Fruit fly (Drosophila melanogaster): ENCODE results near the gene CG33710.
A peak's percentile ranks its signal among the peaks of the same experiment; 100 is the strongest.

CG33710 gene

dm6 chr3L:19931391-19931790 is 21.2 kb downstream of the CG33710 start, which contains the start of gene CG46462:
Gene CG46462 (plus strand): TSS chr3L:19931691.
- no peak for TF ChIP-seq usp (GFP tag; optimal IDR thresholded peaks at IDR 0.05)
- TF ChIP-seq CG8478 (optimal IDR thresholded peaks at IDR 0.05): no peak
- TF ChIP-seq Dll (optimal IDR thresholded peaks at IDR 0.05): no peak
- TF ChIP-seq pan (optimal IDR thresholded peaks at IDR 0.05): no peak
- no peak for TF ChIP-seq EcR (GFP tag; optimal IDR thresholded peaks at IDR 0.05)
- no peak for TF ChIP-seq psq (optimal IDR thresholded peaks at IDR 0.05)

- TF ChIP-seq CG8478 (optimal IDR thresholded peaks at IDR 0.05) (no peak), pan (optimal IDR thresholded peaks at IDR 0.05) (peak; percentile 31)
These were observed 22.8 kb downstream of the CG33710 start for dm6 chr3L:19929719-19930334.

DNA sequence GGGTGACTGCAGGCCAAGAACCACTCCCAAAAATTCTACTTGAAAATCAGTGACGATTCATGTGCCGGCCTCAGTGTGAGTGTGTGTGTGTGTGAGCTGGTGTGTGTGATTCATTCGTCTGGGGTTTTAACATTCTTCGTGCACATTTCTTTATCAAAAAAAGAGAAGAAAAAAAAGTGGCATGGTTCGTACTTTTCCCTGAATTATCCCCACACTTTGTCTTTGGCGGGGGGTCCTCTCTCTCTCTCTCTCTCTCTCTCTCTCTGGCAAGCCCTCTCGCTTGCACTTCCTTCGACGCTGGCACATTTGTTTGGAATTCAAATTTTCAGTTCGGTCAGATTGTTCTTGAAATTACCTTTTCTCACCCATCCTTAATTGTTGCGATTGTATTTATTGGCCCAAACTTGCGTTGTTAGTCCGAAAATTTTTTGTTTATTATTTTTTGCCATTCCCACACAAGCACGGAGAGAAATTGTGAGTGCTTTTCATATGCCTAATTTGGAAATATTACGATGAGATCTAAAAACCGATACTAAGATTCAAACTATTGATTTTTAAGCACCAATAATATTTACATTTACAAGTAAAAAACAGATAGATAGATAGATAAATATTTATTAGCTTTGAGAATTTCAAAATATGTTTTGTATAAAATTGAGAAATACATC is 23.4 kb downstream of the CG33710 start:
- TF ChIP-seq psq (optimal IDR thresholded peaks at IDR 0.05): no peak
- no peak for TF ChIP-seq pan (optimal IDR thresholded peaks at IDR 0.05)
- TF ChIP-seq EcR (GFP tag; optimal IDR thresholded peaks at IDR 0.05): no peak
- no peak for TF ChIP-seq usp (GFP tag; optimal IDR thresholded peaks at IDR 0.05)
- no peak for TF ChIP-seq Dll (optimal IDR thresholded peaks at IDR 0.05)
- no peak for TF ChIP-seq CG8478 (optimal IDR thresholded peaks at IDR 0.05)

- TF ChIP-seq psq (optimal IDR thresholded peaks at IDR 0.05): no peak
- no peak for TF ChIP-seq EcR (GFP tag; optimal IDR thresholded peaks at IDR 0.05)
- TF ChIP-seq pan (optimal IDR thresholded peaks at IDR 0.05): no peak
- TF ChIP-seq usp (GFP tag; optimal IDR thresholded peaks at IDR 0.05): no peak
- no peak for TF ChIP-seq Dll (optimal IDR thresholded peaks at IDR 0.05)
- TF ChIP-seq CG8478 (optimal IDR thresholded peaks at IDR 0.05): no peak
These were observed 24.1 kb downstream of the CG33710 start, which contains the start of the genes CG8004 and RhoGDI for dm6 chr3L:19928435-19929011. Gene CG8004 (minus strand): TSS chr3L:19928508. Gene RhoGDI (plus strand): TSS chr3L:19928743.

DNA sequence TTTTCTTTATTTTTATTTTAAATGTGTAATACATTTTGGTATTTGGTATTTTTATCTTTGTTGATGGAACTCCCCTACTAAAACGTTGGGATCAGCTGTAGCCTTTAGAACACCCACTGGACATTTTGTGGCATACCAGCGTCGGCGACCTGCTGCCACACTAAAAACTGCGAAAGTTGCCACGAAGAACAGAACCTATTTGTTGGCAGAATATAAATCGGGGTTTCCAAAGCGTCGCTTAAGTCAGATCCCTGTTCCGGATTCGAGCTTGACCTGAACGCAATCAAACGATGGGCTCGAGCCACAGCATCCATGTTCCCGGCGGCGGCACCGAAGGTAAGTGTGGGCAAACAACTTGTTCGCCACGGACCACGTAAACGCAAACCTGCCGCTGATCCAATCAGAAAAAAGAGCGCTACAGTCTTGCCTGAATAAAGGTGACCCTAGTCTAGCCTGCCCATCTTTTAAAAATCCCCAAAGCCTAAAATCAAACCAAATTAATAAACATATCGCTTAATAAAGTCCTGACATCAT is 27.8 kb downstream of the CG33710 start, which contains the start of gene Grasp65:
Gene Grasp65, plus strand, starts transcription at position 173 of the 534 bp plus-strand sequence.
- no peak for TF ChIP-seq psq (optimal IDR thresholded peaks at IDR 0.05)
- no peak for TF ChIP-seq pan (optimal IDR thresholded peaks at IDR 0.05)
- no peak for TF ChIP-seq EcR (GFP tag; optimal IDR thresholded peaks at IDR 0.05)
- no peak for TF ChIP-seq usp (GFP tag; optimal IDR thresholded peaks at IDR 0.05)
- TF ChIP-seq CG8478 (optimal IDR thresholded peaks at IDR 0.05): no peak
- TF ChIP-seq Dll (optimal IDR thresholded peaks at IDR 0.05): no peak

dm6 chr3L:19922833-19923745 is 29.5 kb downstream of the CG33710 start, which contains the start of gene Pfdn6:
Gene Pfdn6 (plus strand): TSS chr3L:19923671.
- TF ChIP-seq psq (optimal IDR thresholded peaks at IDR 0.05) (no peak), EcR (GFP tag; optimal IDR thresholded peaks at IDR 0.05) (no peak), pan (optimal IDR thresholded peaks at IDR 0.05) (no peak), usp (GFP tag; optimal IDR thresholded peaks at IDR 0.05) (no peak), Dll (optimal IDR thresholded peaks at IDR 0.05) (no peak)

dm6 chr3L:19919981-19920380 is 32.6 kb downstream of the CG33710 start:
- TF ChIP-seq psq (optimal IDR thresholded peaks at IDR 0.05) (no peak), CG8478 (optimal IDR thresholded peaks at IDR 0.05) (no peak), usp (GFP tag; optimal IDR thresholded peaks at IDR 0.05) (no peak), EcR (GFP tag; optimal IDR thresholded peaks at IDR 0.05) (no peak), Dll (optimal IDR thresholded peaks at IDR 0.05) (no peak), pan (optimal IDR thresholded peaks at IDR 0.05) (no peak)

dm6 chr3L:19914833-19915232 is 37.8 kb downstream of the CG33710 start, which contains the start of gene Rpn1:
Gene Rpn1 (plus strand): TSS chr3L:19915051.
- TF ChIP-seq EcR (GFP tag; optimal IDR thresholded peaks at IDR 0.05): no peak
- TF ChIP-seq CG8478 (optimal IDR thresholded peaks at IDR 0.05): no peak
- TF ChIP-seq usp (GFP tag; optimal IDR thresholded peaks at IDR 0.05): no peak
- TF ChIP-seq Dll (optimal IDR thresholded peaks at IDR 0.05): no peak
- no peak for TF ChIP-seq pan (optimal IDR thresholded peaks at IDR 0.05)
- TF ChIP-seq psq (optimal IDR thresholded peaks at IDR 0.05): no peak

dm6 chr3L:19913328-19913936 is 39.2 kb downstream of the CG33710 start, which contains the start of gene Mtr3:
Gene Mtr3 (minus strand): TSS chr3L:19913715.
- TF ChIP-seq Dll (optimal IDR thresholded peaks at IDR 0.05) (no peak), CG8478 (optimal IDR thresholded peaks at IDR 0.05) (no peak), usp (GFP tag; optimal IDR thresholded peaks at IDR 0.05) (no peak), psq (optimal IDR thresholded peaks at IDR 0.05) (no peak), EcR (GFP tag; optimal IDR thresholded peaks at IDR 0.05) (no peak), pan (optimal IDR thresholded peaks at IDR 0.05) (no peak)

DNA sequence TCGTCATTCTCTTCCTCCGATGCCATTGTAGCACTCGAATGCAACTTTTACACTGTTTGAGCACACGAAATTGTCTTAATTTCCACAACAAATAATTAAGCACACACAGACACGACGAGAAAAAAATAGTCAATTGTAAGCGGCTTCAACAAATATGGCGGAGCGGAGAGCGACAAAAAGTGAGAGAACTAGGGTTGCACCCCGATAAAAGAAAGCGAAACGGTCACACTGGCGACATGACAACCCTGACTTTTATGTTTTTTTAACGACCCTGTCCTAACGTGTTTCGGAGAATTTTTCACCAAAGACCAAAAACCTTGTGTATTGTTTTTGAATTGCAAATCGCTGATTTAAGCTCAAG is 42.6 kb downstream of the CG33710 start, which contains the start of the genes Mi-2 and Prp3:
Gene Mi-2, minus strand, starts transcription at position 162 of the 361 bp plus-strand sequence.
Gene Prp3, plus strand, starts transcription at position 247 of the 361 bp plus-strand sequence.
- TF ChIP-seq Dll (optimal IDR thresholded peaks at IDR 0.05) (no peak), CG8478 (optimal IDR thresholded peaks at IDR 0.05) (no peak), psq (optimal IDR thresholded peaks at IDR 0.05) (no peak), EcR (GFP tag; optimal IDR thresholded peaks at IDR 0.05) (no peak), pan (optimal IDR thresholded peaks at IDR 0.05) (no peak), usp (GFP tag; optimal IDR thresholded peaks at IDR 0.05) (no peak)
